Worm (Caenorhabditis elegans) whole organism, late embryonic: ENCODE results near the gene lgc-28.
A peak's percentile ranks its signal among the peaks of the same experiment; 100 is the strongest.
"Not testable (repeated sequence)": the region's sequence is repeated elsewhere in the genome, so short reads cannot be mapped to it uniquely, and the experiment has no call there.

Source experiments
- K09A11.1 ChIP-seq: sonication (generic microtip); optimal IDR thresholded peaks from 2 replicates; lab custom pipeline; 2017; ENCODE audit warnings: antibody characterized with exemption, mild to moderate bottlenecking, missing genetic modification characterization, missing compliant biosample characterization; ENCODE audit not compliant: insufficient read depth
- ceh-22 ChIP-seq: sonication (generic microtip); optimal IDR thresholded peaks from 2 replicates; lab custom pipeline; 2017; ENCODE audit warnings: missing biosample characterization, missing genetic modification characterization
- ceh-30 ChIP-seq: fragments of 150-350 bp; optimal IDR thresholded peaks from 2 replicates; lab custom pipeline; 2014; ENCODE audit warnings: missing biosample characterization, missing genetic modification characterization
- ceh-48 ChIP-seq: sonication (generic microtip); optimal IDR thresholded peaks from 2 replicates; lab custom pipeline; 2016; ENCODE audit warnings: missing genetic modification characterization, inconsistent platforms, missing compliant biosample characterization
- ceh-9 ChIP-seq: sonication (generic microtip); optimal IDR thresholded peaks from 2 replicates; lab custom pipeline; 2016; ENCODE audit warnings: mild to moderate bottlenecking, missing genetic modification characterization, inconsistent platforms, missing compliant biosample characterization
- che-1 ChIP-seq: sonication (generic microtip); optimal IDR thresholded peaks from 2 replicates; lab custom pipeline; 2016; ENCODE audit warnings: mild to moderate bottlenecking, missing genetic modification characterization, missing compliant biosample characterization
- dmd-4 ChIP-seq: sonication (generic microtip); optimal IDR thresholded peaks from 2 replicates; lab custom pipeline; 2016; ENCODE audit warnings: borderline replicate concordance, missing genetic modification characterization, missing compliant biosample characterization
- elt-2 ChIP-seq: sonication (generic microtip); optimal IDR thresholded peaks from 2 replicates; lab custom pipeline; 2016; ENCODE audit warnings: missing genetic modification reagents, missing genetic modification characterization, missing compliant biosample characterization
- elt-4 ChIP-seq: sonication (generic microtip); optimal IDR thresholded peaks from 2 replicates; lab custom pipeline; 2016; ENCODE audit warnings: missing genetic modification characterization, missing compliant biosample characterization
- eyg-1 ChIP-seq: sonication (generic microtip); optimal IDR thresholded peaks from 2 replicates; lab custom pipeline; 2016; ENCODE audit warnings: missing genotype, missing genetic modification characterization, missing compliant biosample characterization
- fkh-6 ChIP-seq: sonication (generic microtip); optimal IDR thresholded peaks from 2 replicates; lab custom pipeline; 2016; ENCODE audit warnings: missing genetic modification characterization, missing compliant biosample characterization
- hlh-13 ChIP-seq: fragments of 200-800 bp; sonication (Bioruptor generic); optimal IDR thresholded peaks from 2 replicates; lab custom pipeline; 2018; ENCODE audit warnings: mild to moderate bottlenecking, missing genetic modification characterization, missing compliant biosample characterization
- hlh-15 ChIP-seq: sonication (generic microtip); optimal IDR thresholded peaks from 2 replicates; lab custom pipeline; 2016; ENCODE audit warnings: missing genetic modification characterization, missing compliant biosample characterization
- hlh-6 ChIP-seq: sonication (generic microtip); optimal IDR thresholded peaks from 2 replicates; lab custom pipeline; 2016; ENCODE audit warnings: missing genotype, missing genetic modification characterization, missing compliant biosample characterization
- hlh-8 ChIP-seq: sonication (generic microtip); optimal IDR thresholded peaks from 2 replicates; lab custom pipeline; 2016; ENCODE audit warnings: missing genotype, missing genetic modification characterization, missing compliant biosample characterization
- nhr-11 ChIP-seq: fragments of 150-350 bp; optimal IDR thresholded peaks from 2 replicates; lab custom pipeline; 2014; ENCODE audit warnings: missing biosample characterization, missing genetic modification characterization
- nhr-232 ChIP-seq: sonication (generic microtip); optimal IDR thresholded peaks from 2 replicates; lab custom pipeline; 2016; ENCODE audit warnings: missing genetic modification characterization, missing compliant biosample characterization
- odd-2 ChIP-seq: sonication (generic microtip); optimal IDR thresholded peaks from 2 replicates; lab custom pipeline; 2017; ENCODE audit warnings: antibody characterized with exemption, mild to moderate bottlenecking, missing genetic modification characterization, missing compliant biosample characterization
- pha-4 ChIP-seq: fragments of 150-350 bp; optimal IDR thresholded peaks from 2 replicates; lab custom pipeline; 2018; ENCODE audit warnings: missing biosample characterization, missing genetic modification reagents, missing genetic modification characterization
- pqm-1 ChIP-seq: sonication (generic microtip); optimal IDR thresholded peaks from 2 replicates; lab custom pipeline; 2016; ENCODE audit warnings: missing genetic modification characterization, missing compliant biosample characterization
- ref-2 ChIP-seq: sonication (generic microtip); optimal IDR thresholded peaks from 2 replicates; lab custom pipeline; 2016; ENCODE audit warnings: missing genetic modification characterization, missing compliant biosample characterization
- rnt-1 ChIP-seq: sonication (generic microtip); optimal IDR thresholded peaks from 2 replicates; lab custom pipeline; 2016; ENCODE audit warnings: missing genetic modification characterization, missing compliant biosample characterization
- sdc-2 ChIP-seq: sonication (generic microtip); optimal IDR thresholded peaks from 2 replicates; lab custom pipeline; 2016; ENCODE audit warnings: missing genotype, missing genetic modification characterization, missing compliant biosample characterization
- syd-9 ChIP-seq: sonication (generic microtip); optimal IDR thresholded peaks from 2 replicates; lab custom pipeline; 2016; ENCODE audit warnings: mild to moderate bottlenecking, missing genetic modification characterization, moderate library complexity, missing compliant biosample characterization
- tbx-2 ChIP-seq: sonication (generic microtip); optimal IDR thresholded peaks from 2 replicates; lab custom pipeline; 2016; ENCODE audit warnings: missing genetic modification characterization, missing compliant biosample characterization
- tbx-7 ChIP-seq: sonication (generic microtip); optimal IDR thresholded peaks from 2 replicates; lab custom pipeline; 2016; ENCODE audit warnings: missing genotype, missing genetic modification characterization, missing compliant biosample characterization
- ttx-3 ChIP-seq: sonication (generic microtip); optimal IDR thresholded peaks from 2 replicates; lab custom pipeline; 2016; ENCODE audit warnings: missing genetic modification reagents, missing genetic modification characterization, missing compliant biosample characterization
- unc-55 ChIP-seq: sonication (generic microtip); optimal IDR thresholded peaks from 2 replicates; lab custom pipeline; 2017; ENCODE audit warnings: missing biosample characterization, missing genetic modification reagents, missing genetic modification characterization
- zip-5 ChIP-seq: sonication (generic microtip); optimal IDR thresholded peaks from 2 replicates; lab custom pipeline; 2016; ENCODE audit warnings: missing genetic modification characterization, missing compliant biosample characterization
- ztf-16 ChIP-seq: sonication (generic microtip); optimal IDR thresholded peaks from 2 replicates; lab custom pipeline; 2017; ENCODE audit warnings: missing genetic modification characterization, missing compliant biosample characterization

The lgc-28 gene

DNA sequence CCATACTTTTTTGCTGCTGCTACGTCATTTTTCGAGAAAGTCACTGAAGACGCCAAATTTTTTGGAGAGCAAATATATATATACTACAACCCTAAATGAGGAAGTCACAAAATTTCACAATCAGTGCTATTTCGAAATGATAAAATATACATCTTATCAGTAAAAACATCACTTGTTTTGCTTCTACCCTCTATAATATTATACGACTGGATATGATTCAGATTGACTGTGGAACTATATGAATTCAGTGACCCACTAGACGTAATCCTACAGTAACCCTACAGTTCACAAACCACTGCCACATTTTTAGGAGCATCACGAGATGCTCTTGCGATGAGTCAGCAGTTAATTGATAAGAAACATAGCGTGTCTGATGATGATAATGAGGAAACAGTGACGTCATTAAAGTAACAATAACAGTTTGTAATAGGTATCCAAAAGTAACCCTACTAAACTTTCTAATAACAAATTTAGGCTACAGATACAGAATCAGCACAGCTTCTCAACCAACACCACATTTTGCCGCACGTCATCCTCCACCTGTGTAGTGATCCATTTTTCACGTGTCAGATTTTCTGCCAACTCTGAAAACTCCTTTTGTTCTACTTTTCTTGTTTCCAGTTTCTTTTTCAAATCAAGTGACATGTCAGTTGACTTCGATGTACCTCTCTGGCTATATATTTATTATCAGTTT lies 37.9 kb upstream of the lgc-28 start, which contains the start of the genes F33H12.7 and sri-39:
TSS of gene F33H12.7 (minus strand) at position 51 of the 694 bp plus-strand sequence.
TSS of gene sri-39 (plus strand) at position 644 of the 694 bp plus-strand sequence.
- TF ChIP-seq tbx-2 (no peak), hlh-6 (tag; lab: Kevin White, UChicago) (no peak), elt-2 (tag; lab: Kevin White, UChicago) (peak; percentile 85), syd-9 (tag; lab: Kevin White, UChicago) (no peak), ceh-9 (tag; lab: Kevin White, UChicago) (no peak), odd-2 (tag; lab: Kevin White, UChicago) (no peak), hlh-8 (tag; lab: Kevin White, UChicago) (no peak)

DNA sequence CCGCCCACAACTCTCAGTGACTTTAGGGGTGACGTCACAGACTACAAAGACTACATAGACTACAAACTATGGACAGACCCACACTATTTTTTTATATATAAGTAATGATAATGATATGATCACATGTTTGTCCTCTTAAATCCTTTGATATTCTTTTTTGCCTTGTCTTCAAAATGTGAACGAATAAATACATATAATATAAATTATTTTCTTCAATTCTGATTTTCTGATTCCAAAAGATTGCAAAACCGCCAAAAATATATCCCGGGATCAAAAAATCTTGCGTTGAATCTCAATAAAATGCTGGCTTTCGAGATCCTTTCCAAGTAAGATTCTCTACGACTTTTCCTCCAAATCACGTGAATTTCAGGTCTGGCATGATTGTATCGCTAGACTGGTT lies 24.7 kb upstream of the lgc-28 start, which contains the start of gene F33H12.1:
TSS of gene F33H12.1 (plus strand) at position 301 of the 400 bp plus-strand sequence.
- TF ChIP-seq fkh-6, eyg-1, zip-5 (tag; lab: Kevin White, UChicago): not testable (repeated sequence)
- TF ChIP-seq, all 69 proteins: peak for 0; not testable (repeated sequence) for 69

DNA sequence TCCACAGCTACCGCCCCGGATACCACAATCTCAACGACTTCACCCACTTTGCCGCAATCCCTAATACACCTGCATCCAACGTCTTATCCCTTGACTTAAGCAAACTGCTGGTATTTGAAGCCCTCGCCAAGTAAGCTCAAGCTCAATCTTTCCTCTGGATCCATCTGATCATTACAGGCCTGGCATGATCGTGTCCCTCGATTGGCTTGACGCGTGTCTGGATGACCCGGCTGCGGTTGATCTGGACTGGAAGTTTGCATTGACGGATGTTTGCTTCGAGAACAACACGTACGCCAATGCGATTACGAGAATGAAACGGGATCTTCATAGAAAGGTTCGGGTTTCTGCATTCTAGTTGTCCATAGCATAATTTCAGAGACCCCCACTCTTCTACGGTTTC lies 24.0 kb upstream of the lgc-28 start:
- no peak for TF ChIP-seq ceh-30 (tag; lab: Kevin White, UChicago)
- no peak for TF ChIP-seq sdc-2 (tag; lab: Kevin White, UChicago)
- TF ChIP-seq ztf-16 (tag; lab: Kevin White, UChicago): no peak
- no peak for TF ChIP-seq tbx-7
- TF ChIP-seq ceh-48 (tag; lab: Kevin White, UChicago): no peak
- no peak for TF ChIP-seq nhr-232 (tag; lab: Kevin White, UChicago)
- TF ChIP-seq unc-55 (GFP tag; lab: Kevin White, UChicago): no peak
- TF ChIP-seq ttx-3: no peak

DNA sequence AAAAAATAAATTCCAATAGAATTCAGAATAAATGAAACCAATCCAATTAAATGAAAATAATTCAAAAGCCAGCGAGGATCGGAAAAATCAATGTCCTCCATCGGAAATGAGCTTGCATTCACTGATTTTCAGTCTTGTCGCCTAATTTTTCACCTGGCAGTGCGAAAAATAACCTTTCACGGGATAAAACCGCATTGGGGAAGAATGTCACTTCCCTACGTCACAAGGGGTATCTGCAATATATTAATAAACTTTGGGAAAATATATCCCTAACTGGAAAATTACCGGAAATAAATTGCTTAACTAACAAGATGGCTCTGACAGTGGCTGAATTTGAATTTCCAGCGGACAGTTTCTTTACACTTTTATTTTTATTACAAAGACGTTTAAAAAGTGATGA lies 19.6 kb upstream of the lgc-28 start, which contains the start of gene sri-77:
TSS of gene sri-77 (minus strand) at position 101 of the 400 bp plus-strand sequence.
- no peak for TF ChIP-seq ceh-22
- TF ChIP-seq rnt-1 (tag; lab: Kevin White, UChicago): no peak
- TF ChIP-seq nhr-11 (tag; lab: Kevin White, UChicago): no peak
- TF ChIP-seq elt-4 (tag; lab: Kevin White, UChicago): no peak
- no peak for TF ChIP-seq fkh-6 (tag; lab: Kevin White, UChicago)
- no peak for TF ChIP-seq ref-2 (tag; lab: Kevin White, UChicago)
- TF ChIP-seq hlh-13 (GFP tag; lab: Kevin White, UChicago): no peak
- no peak for TF ChIP-seq sdc-2 (tag; lab: Kevin White, UChicago)
- TF ChIP-seq K09A11.1 (tag; lab: Kevin White, UChicago): no peak
- no peak for TF ChIP-seq nhr-232 (tag; lab: Kevin White, UChicago)
- no peak for TF ChIP-seq hlh-15 (tag; lab: Kevin White, UChicago)
- no peak for TF ChIP-seq pha-4 (tag; lab: Kevin White, UChicago)
- no peak for TF ChIP-seq pqm-1 (tag; lab: Kevin White, UChicago)
- TF ChIP-seq che-1 (tag; lab: Kevin White, UChicago): no peak

DNA sequence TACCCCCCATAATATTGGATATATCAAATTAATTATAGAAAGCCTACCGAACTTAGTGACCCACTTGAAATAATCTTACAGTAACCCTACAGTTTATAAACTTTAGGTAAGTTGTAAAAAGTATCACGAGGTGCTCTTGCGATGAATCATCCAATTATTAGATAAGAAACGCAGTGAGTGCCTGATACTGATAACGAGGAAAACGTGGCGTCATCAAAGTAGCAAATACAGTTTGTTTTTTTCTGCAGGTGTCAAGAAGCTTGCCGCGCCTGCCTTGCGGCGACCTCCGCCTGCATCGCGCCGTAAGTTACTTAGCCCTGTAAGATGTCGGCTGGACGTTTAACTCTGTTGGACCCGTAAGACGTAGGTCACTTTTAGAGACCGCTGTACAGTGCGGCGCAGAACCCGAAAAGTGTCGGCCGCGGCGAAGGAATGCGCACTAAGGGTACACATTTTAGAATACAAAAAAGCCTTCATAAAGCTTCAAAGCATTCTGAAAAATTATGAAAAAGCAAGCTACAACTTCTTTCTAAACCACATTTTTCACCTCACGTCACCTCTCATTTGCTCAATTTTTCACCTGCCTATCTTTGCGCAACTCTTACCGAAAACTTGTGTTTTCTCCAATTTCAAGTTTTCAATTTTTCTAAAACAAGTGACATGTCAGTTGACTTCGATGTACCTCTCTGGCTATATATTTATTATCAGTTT lies 14.5 kb upstream of the lgc-28 start, which contains the start of gene sri-38:
TSS of gene sri-38 (plus strand) at position 661 of the 711 bp plus-strand sequence.
- TF ChIP-seq elt-2 (tag; lab: Kevin White, UChicago) (peak; percentile 86), dmd-4 (tag; lab: Kevin White, UChicago) (no peak)
